Worm (Caenorhabditis elegans) whole organism, L1 larva: ENCODE data around the gene cyp-13A4.
A peak's percentile ranks its signal among the peaks of the same experiment; 100 is the strongest.

Experiments used
- C16A3.4 ChIP-seq: fragments of 150-350 bp; optimal IDR thresholded peaks from 2 replicates; lab custom pipeline; 2014; ENCODE audit warnings: missing biosample characterization, missing genetic modification characterization
- aha-1 ChIP-seq: fragments of 150-350 bp; optimal IDR thresholded peaks from 2 replicates; lab custom pipeline; 2014; ENCODE audit warnings: missing biosample characterization, missing genetic modification characterization
- alr-1 ChIP-seq: fragments of 200-800 bp; sonication (Bioruptor generic); optimal IDR thresholded peaks from 2 replicates; lab custom pipeline; 2018; ENCODE audit warnings: borderline replicate concordance, mild to moderate bottlenecking, missing genetic modification characterization, missing compliant biosample characterization
- ceh-8 ChIP-seq: fragments of 200-800 bp; sonication (Bioruptor generic); optimal IDR thresholded peaks from 2 replicates; lab custom pipeline; 2018; ENCODE audit warnings: mild to moderate bottlenecking, missing genetic modification characterization, moderate library complexity, missing compliant biosample characterization
- ceh-82 ChIP-seq, 3 experiments: fragments of 150-350 bp in 1 of 3; sonication (generic microtip) in 2 of 3; optimal IDR thresholded peaks; 2 replicates each; lab custom pipeline; 2014 to 2017; ENCODE audit warnings: missing biosample characterization in 3 of 3, missing genetic modification characterization in 3 of 3
- dpl-1 ChIP-seq, 3 experiments: fragments of 150-350 bp in 2 of 3; sonication (generic microtip) in 1 of 3; optimal IDR thresholded peaks; 2 replicates each; lab custom pipeline; 2014 to 2017; ENCODE audit warnings: missing biosample characterization in 3 of 3, missing genetic modification characterization in 3 of 3, missing genetic modification reagents in 3 of 3
- dsc-1 ChIP-seq: sonication (generic microtip); optimal IDR thresholded peaks from 2 replicates; lab custom pipeline; 2016; ENCODE audit warnings: mild to moderate bottlenecking, missing genetic modification characterization, missing compliant biosample characterization
- efl-1 ChIP-seq, 4 experiments: fragments of 150-350 bp; optimal IDR thresholded peaks in 3 of 4; peaks in 1 of 4; 1 replicate in 1 of 4; 2 replicates in 3 of 4; lab custom pipeline; 2014; ENCODE audit warnings: missing biosample characterization in 2 of 4, missing genetic modification characterization in 2 of 4, missing genetic modification reagents in 2 of 4
- egl-13 ChIP-seq: sonication (generic microtip); optimal IDR thresholded peaks from 2 replicates; lab custom pipeline; 2016; ENCODE audit warnings: missing genotype, missing genetic modification reagents, missing genetic modification characterization, missing compliant biosample characterization
- ets-5 ChIP-seq: fragments of 200-800 bp; sonication (Bioruptor generic); IDR thresholded peaks from 2 replicates; pipeline ENCODE4 v1.3.6; 2022; ENCODE audit warnings: missing genetic modification characterization, missing compliant biosample characterization
- fkh-8 ChIP-seq: sonication (generic microtip); optimal IDR thresholded peaks from 2 replicates; lab custom pipeline; 2016; ENCODE audit warnings: mild to moderate bottlenecking, missing genetic modification characterization, missing compliant biosample characterization
- hpl-2 ChIP-seq: fragments of 150-350 bp; optimal IDR thresholded peaks from 2 replicates; lab custom pipeline; 2014; ENCODE audit warnings: missing biosample characterization, missing genetic modification reagents, missing genetic modification characterization
- irx-1 ChIP-seq: sonication (generic microtip); optimal IDR thresholded peaks from 2 replicates; lab custom pipeline; 2016; ENCODE audit warnings: missing genetic modification characterization, missing compliant biosample characterization
- lin-13 ChIP-seq: fragments of 150-350 bp; optimal IDR thresholded peaks from 2 replicates; lab custom pipeline; 2014; ENCODE audit warnings: missing biosample characterization, missing genetic modification reagents, missing genetic modification characterization
- lin-14 ChIP-seq: fragments of 200-800 bp; sonication (Bioruptor generic); optimal IDR thresholded peaks from 2 replicates; lab custom pipeline; 2018; ENCODE audit warnings: mild to moderate bottlenecking, missing genetic modification characterization, moderate library complexity, missing compliant biosample characterization
- lin-35 ChIP-seq, 2 experiments: fragments of 150-350 bp; optimal IDR thresholded peaks; 2 replicates each; lab custom pipeline; 2014; ENCODE audit warnings: missing biosample characterization in 2 of 2, missing genetic modification characterization in 2 of 2, missing genetic modification reagents in 2 of 2
- lir-3 ChIP-seq: sonication (generic microtip); optimal IDR thresholded peaks from 2 replicates; lab custom pipeline; 2016; ENCODE audit warnings: mild to moderate bottlenecking, missing genetic modification characterization, moderate library complexity, missing compliant biosample characterization; ENCODE audit not compliant: poor library complexity
- mab-9 ChIP-seq: fragments of 200-800 bp; sonication (Bioruptor generic); IDR thresholded peaks from 2 replicates; pipeline ENCODE4 v1.3.6; 2022; ENCODE audit warnings: missing genetic modification reagents, missing genetic modification characterization, missing compliant biosample characterization
- mep-1 ChIP-seq: fragments of 150-350 bp; optimal IDR thresholded peaks from 2 replicates; lab custom pipeline; 2014; ENCODE audit warnings: missing biosample characterization, missing genetic modification characterization
- nhr-19 ChIP-seq: fragments of 200-800 bp; sonication (Bioruptor generic); conservative IDR thresholded peaks from 2 replicates; pipeline ENCODE4 v1.3.6; 2022; ENCODE audit warnings: missing genetic modification characterization, missing compliant biosample characterization
- nhr-20 ChIP-seq: sonication (generic microtip); optimal IDR thresholded peaks from 2 replicates; lab custom pipeline; 2016; ENCODE audit warnings: mild to moderate bottlenecking, missing genetic modification characterization, missing compliant biosample characterization
- nhr-77 ChIP-seq: fragments of 150-350 bp; optimal IDR thresholded peaks from 2 replicates; lab custom pipeline; 2014; ENCODE audit warnings: missing biosample characterization, missing genetic modification characterization
- nhr-84 ChIP-seq: sonication (generic microtip); optimal IDR thresholded peaks from 2 replicates; lab custom pipeline; 2017; ENCODE audit warnings: missing biosample characterization, missing genetic modification characterization
- pag-3 ChIP-seq: sonication (generic microtip); optimal IDR thresholded peaks from 2 replicates; lab custom pipeline; 2017; ENCODE audit warnings: missing genetic modification characterization, mild to moderate bottlenecking, missing compliant biosample characterization, antibody characterized with exemption, borderline replicate concordance; ENCODE audit not compliant: insufficient read depth
- pax-3 ChIP-seq: fragments of 200-800 bp; sonication (Bioruptor generic); optimal IDR thresholded peaks from 2 replicates; lab custom pipeline; 2018; ENCODE audit warnings: mild to moderate bottlenecking, missing genetic modification characterization, moderate library complexity, missing compliant biosample characterization
- pqm-1 ChIP-seq: sonication (generic microtip); optimal IDR thresholded peaks from 3 replicates; lab custom pipeline; 2017; ENCODE audit warnings: missing biosample characterization, missing genetic modification characterization
- rnt-1 ChIP-seq: sonication (generic microtip); optimal IDR thresholded peaks from 2 replicates; lab custom pipeline; 2016; ENCODE audit warnings: mild to moderate bottlenecking, missing genetic modification characterization, moderate library complexity, missing compliant biosample characterization
- skn-1 ChIP-seq: fragments of 150-350 bp; optimal IDR thresholded peaks from 2 replicates; lab custom pipeline; 2014; ENCODE audit warnings: missing biosample characterization, missing genetic modification characterization
- sox-4 ChIP-seq: sonication (generic microtip); optimal IDR thresholded peaks from 2 replicates; lab custom pipeline; 2016; ENCODE audit warnings: missing genetic modification characterization, missing compliant biosample characterization
- sptf-1 ChIP-seq: fragments of 150-350 bp; optimal IDR thresholded peaks from 2 replicates; lab custom pipeline; 2014; ENCODE audit warnings: missing biosample characterization, missing genetic modification characterization
- swsn-7 ChIP-seq: sonication (generic microtip); optimal IDR thresholded peaks from 2 replicates; lab custom pipeline; 2016; ENCODE audit warnings: missing genetic modification characterization, missing compliant biosample characterization
- unc-62 ChIP-seq: fragments of 150-350 bp; optimal IDR thresholded peaks from 2 replicates; lab custom pipeline; 2014; ENCODE audit warnings: missing biosample characterization, missing genetic modification reagents, missing genetic modification characterization
- vab-15 ChIP-seq: sonication (generic microtip); optimal IDR thresholded peaks from 2 replicates; lab custom pipeline; 2017; ENCODE audit warnings: missing genotype, mild to moderate bottlenecking, missing genetic modification characterization, missing compliant biosample characterization
- xbp-1 ChIP-seq: sonication (generic microtip); optimal IDR thresholded peaks from 2 replicates; lab custom pipeline; 2016; ENCODE audit warnings: missing genetic modification characterization, missing compliant biosample characterization

cyp-13A4 gene

ce11 chrII:9838260-9838935, 40.9 kb upstream of the cyp-13A4 start, which contains the start of gene arrd-4:
Gene arrd-4 (minus strand): TSS chrII:9838310.
- TF ChIP-seq pax-3 (tag; lab: Kevin White, UChicago) (peak; percentile 47), sptf-1 (tag; lab: Kevin White, UChicago) (no peak), egl-13 (tag; lab: Kevin White, UChicago) (peak; percentile 4), ceh-8 (GFP tag; lab: Kevin White, UChicago) (peak; percentile 87), swsn-7 (tag; lab: Kevin White, UChicago) (peak; percentile 1), unc-62 (no peak), fkh-8 (tag; lab: Kevin White, UChicago) (peak; percentile 88)
- TF ChIP-seq, all 84 proteins: peak for 5

- TF ChIP-seq alr-1 (tag; lab: Kevin White, UChicago) (no peak), vab-15 (tag; lab: Kevin White, UChicago) (no peak), nhr-77 (tag; lab: Kevin White, UChicago) (no peak), lin-14 (GFP tag; lab: Kevin White, UChicago) (no peak), nhr-84 (tag; lab: Kevin White, UChicago) (no peak), sox-4 (tag; lab: Kevin White, UChicago) (no peak), skn-1 (tag; lab: Kevin White, UChicago) (no peak), lin-35 (GFP tag; optimal IDR thresholded peaks at IDR 0.05; lab: Kevin White, UChicago) (no peak), dsc-1 (tag; lab: Kevin White, UChicago) (no peak), mab-9 (no peak), sptf-1 (tag; lab: Kevin White, UChicago) (no peak)
- TF ChIP-seq, all 84 proteins: peak for 0
Observed at ce11 chrII:9835958-9836357, 38.4 kb upstream of the cyp-13A4 start.

ce11 chrII:9834921-9835320, 37.4 kb upstream of the cyp-13A4 start, which contains the start of gene arrd-5:
Gene arrd-5 (plus strand): TSS chrII:9835221.
- TF ChIP-seq sox-4 (tag; lab: Kevin White, UChicago) (no peak), lir-3 (tag; lab: Kevin White, UChicago) (no peak), mep-1 (tag; lab: Kevin White, UChicago) (no peak), alr-1 (tag; lab: Kevin White, UChicago) (no peak), aha-1 (tag; lab: Kevin White, UChicago) (no peak), rnt-1 (tag; lab: Kevin White, UChicago) (no peak), nhr-20 (no peak), xbp-1 (tag; lab: Kevin White, UChicago) (no peak), lin-35 (GFP tag; optimal IDR thresholded peaks at IDR 0.05; lab: Kevin White, UChicago) (no peak), ets-5 (no peak), nhr-19 (no peak), unc-62 (no peak), lin-13 (GFP tag; lab: Kevin White, UChicago) (no peak), dpl-1 (GFP tag; optimal IDR thresholded peaks at IDR 0.05; lab: Kevin White, UChicago) (no peak), pqm-1 (no peak), irx-1 (no peak), efl-1 (optimal IDR thresholded peaks at IDR 0.05; lab: Kevin White, UChicago) (no peak), efl-1 (GFP tag; optimal IDR thresholded peaks at IDR 0.05 in 1 of 2; lab: Kevin White, UChicago) (no peak), C16A3.4 (tag; lab: Kevin White, UChicago) (no peak), hpl-2 (GFP tag; lab: Kevin White, UChicago) (no peak), ceh-82 (tag; optimal IDR thresholded peaks at IDR 0.05; lab: Kevin White, UChicago) (no peak)

ce11 chrII:9833855-9834254, 36.3 kb upstream of the cyp-13A4 start, which contains the start of gene ZK938.3:
Gene ZK938.3 (minus strand): TSS chrII:9833955.
- no peak for TF ChIP-seq pag-3
- no peak for TF ChIP-seq lir-3 (tag; lab: Kevin White, UChicago)
- TF ChIP-seq mab-9 = no peak
- TF ChIP-seq, all 84 proteins: peak for 0
